Fruit fly (Drosophila melanogaster) whole organism, embryonic: ENCODE data around the gene CG16957.

Experiments used
- ATbp ChIP-seq: fragments of 200-800 bp; sonication (Bioruptor generic); optimal IDR thresholded peaks from 2 replicates; lab custom pipeline; 2017; ENCODE audit warnings: missing biosample characterization, mild to moderate bottlenecking, missing genetic modification characterization, missing genetic modification reagents
- Adf1 ChIP-seq: fragments of 200-800 bp; sonication (Bioruptor generic); IDR thresholded peaks from 2 replicates; pipeline ENCODE4 v1.3.6; 2022; ENCODE audit warnings: missing biosample characterization, missing genetic modification characterization
- Bdp1 ChIP-seq: fragments of 200-800 bp; sonication (Bioruptor generic); optimal IDR thresholded peaks from 3 replicates; lab custom pipeline; 2016; ENCODE audit warnings: missing biosample characterization, missing genetic modification characterization
- CG10209 ChIP-seq: fragments of 200-800 bp; sonication (Bioruptor generic); optimal IDR thresholded peaks from 3 replicates; lab custom pipeline; 2017; ENCODE audit warnings: missing biosample characterization, mild to moderate bottlenecking, missing genetic modification characterization, missing genetic modification reagents
- CG11247 ChIP-seq: fragments of 200-800 bp; sonication (Bioruptor generic); IDR thresholded peaks from 2 replicates; pipeline ENCODE4 v1.3.6; 2022; ENCODE audit warnings: missing biosample characterization, missing genetic modification characterization
- CG12219 ChIP-seq: fragments of 200-800 bp; sonication (Bioruptor generic); optimal IDR thresholded peaks from 3 replicates; lab custom pipeline; 2018; ENCODE audit warnings: missing biosample characterization, mild to moderate bottlenecking, missing genetic modification characterization
- CG12236 ChIP-seq: fragments of 200-800 bp; sonication (Bioruptor generic); optimal IDR thresholded peaks from 2 replicates; lab custom pipeline; 2016; ENCODE audit warnings: missing biosample characterization, missing genetic modification characterization
- CG12744 ChIP-seq: fragments of 200-800 bp; sonication (Bioruptor generic); optimal IDR thresholded peaks from 2 replicates; lab custom pipeline; 2016; ENCODE audit warnings: missing biosample characterization, missing genetic modification characterization
- CG13424 ChIP-seq: fragments of 200-800 bp; sonication (Bioruptor generic); optimal IDR thresholded peaks from 2 replicates; lab custom pipeline; 2019; ENCODE audit warnings: missing biosample characterization, mild to moderate bottlenecking, missing genetic modification characterization, moderate library complexity
- CG14860 ChIP-seq: fragments of 200-800 bp; sonication (Bioruptor generic); IDR thresholded peaks from 3 replicates; pipeline ENCODE4 v1.3.6; 2022; ENCODE audit warnings: missing biosample characterization, missing genetic modification characterization; ENCODE audit not compliant: partially characterized antibody
- CG15011 ChIP-seq: fragments of 200-800 bp; sonication (Bioruptor generic); optimal IDR thresholded peaks from 3 replicates; lab custom pipeline; 2018; ENCODE audit warnings: missing biosample characterization, mild to moderate bottlenecking, missing genetic modification characterization
- CG1529 ChIP-seq: fragments of 200-800 bp; sonication (Bioruptor generic); optimal IDR thresholded peaks from 3 replicates; lab custom pipeline; 2018; ENCODE audit warnings: missing biosample characterization, missing genetic modification characterization
- CG1647 ChIP-seq: fragments of 200-800 bp; sonication (Bioruptor generic); optimal IDR thresholded peaks from 3 replicates; lab custom pipeline; 2016; ENCODE audit warnings: missing biosample characterization, missing genetic modification characterization
- CG16779 ChIP-seq: fragments of 200-800 bp; sonication (Bioruptor generic); IDR thresholded peaks from 2 replicates; pipeline ENCODE4 v1.3.6; 2022; ENCODE audit warnings: missing biosample characterization, missing genetic modification characterization
- CG18262 ChIP-seq: fragments of 200-800 bp; optimal IDR thresholded peaks from 3 replicates; lab custom pipeline; 2019; ENCODE audit warnings: missing biosample characterization, mild to moderate bottlenecking, missing genetic modification characterization, moderate library complexity
- CG1832 ChIP-seq: fragments of 200-800 bp; sonication (Bioruptor generic); optimal IDR thresholded peaks from 2 replicates; lab custom pipeline; 2017; ENCODE audit warnings: missing biosample characterization, mild to moderate bottlenecking, missing genetic modification characterization, inconsistent platforms
- CG2199 ChIP-seq: fragments of 200-800 bp; sonication (Bioruptor generic); IDR thresholded peaks from 3 replicates; pipeline ENCODE4 v1.3.6; 2022; ENCODE audit warnings: missing biosample characterization, missing genetic modification characterization
- CG31224 ChIP-seq: fragments of 200-800 bp; sonication (Bioruptor generic); IDR thresholded peaks from 2 replicates; pipeline ENCODE4 v1.3.6; 2022; ENCODE audit warnings: missing biosample characterization, missing genetic modification characterization
- CG33557 ChIP-seq: fragments of 200-800 bp; sonication (Bioruptor generic); optimal IDR thresholded peaks from 2 replicates; lab custom pipeline; 2019; ENCODE audit warnings: missing biosample characterization, mild to moderate bottlenecking, missing genetic modification characterization, moderate library complexity
- CG5245 ChIP-seq: fragments of 200-800 bp; sonication (Bioruptor generic); optimal IDR thresholded peaks from 3 replicates; lab custom pipeline; 2016; ENCODE audit warnings: missing biosample characterization, missing genetic modification characterization
- CG5953 ChIP-seq: fragments of 200-800 bp; sonication (Bioruptor generic); IDR thresholded peaks from 2 replicates; pipeline ENCODE4 v1.3.6; 2022; ENCODE audit warnings: missing biosample characterization, missing genetic modification characterization
- CG6813 ChIP-seq: fragments of 200-800 bp; sonication (Bioruptor generic); optimal IDR thresholded peaks from 2 replicates; lab custom pipeline; 2017; ENCODE audit warnings: missing biosample characterization, missing genetic modification characterization, mild to moderate bottlenecking, moderate library complexity, missing genetic modification reagents
- CG9797 ChIP-seq: fragments of 200-800 bp; sonication (Bioruptor generic); optimal IDR thresholded peaks from 3 replicates; lab custom pipeline; 2018; ENCODE audit warnings: missing biosample characterization, mild to moderate bottlenecking, missing genetic modification characterization
- Camta ChIP-seq: fragments of 200-800 bp; sonication (Bioruptor generic); optimal IDR thresholded peaks from 2 replicates; lab custom pipeline; 2016; ENCODE audit warnings: missing biosample characterization, missing genetic modification characterization
- Dip2 ChIP-seq: fragments of 200-800 bp; sonication (Bioruptor generic); IDR thresholded peaks from 2 replicates; pipeline ENCODE4 v1.3.6; 2022; ENCODE audit warnings: missing biosample characterization, missing genetic modification characterization
- NC2α ChIP-seq: fragments of 200-800 bp; sonication (Bioruptor generic); optimal IDR thresholded peaks from 2 replicates; lab custom pipeline; 2016; ENCODE audit warnings: missing biosample characterization, missing genetic modification characterization
- Nf-YC ChIP-seq: fragments of 200-800 bp; optimal IDR thresholded peaks from 3 replicates; lab custom pipeline; 2019; ENCODE audit warnings: missing biosample characterization, mild to moderate bottlenecking, missing genetic modification characterization, moderate library complexity
- Ptx1 ChIP-seq: fragments of 200-800 bp; sonication (Bioruptor generic); IDR thresholded peaks from 2 replicates; pipeline ENCODE4 v1.3.6; 2022; ENCODE audit warnings: missing biosample characterization, missing genetic modification characterization
- Scr ChIP-seq: fragments of 200-800 bp; sonication (Bioruptor generic); IDR thresholded peaks from 2 replicates; pipeline ENCODE4 v1.3.6; 2022; ENCODE audit warnings: missing biosample characterization, missing genetic modification characterization; ENCODE audit not compliant: partially characterized antibody
- Trl ChIP-seq, 3 experiments: fragments of >200 bp in 2 of 3; fragments of 200-800 bp in 1 of 3; sonication (Bioruptor generic) in 1 of 3; optimal IDR thresholded peaks; 2 replicates in 1 of 3; 3 replicates in 2 of 3; lab custom pipeline; 2016 to 2017; ENCODE audit warnings: missing biosample characterization in 1 of 3, missing genetic modification characterization in 1 of 3
- aop ChIP-seq: fragments of 200-800 bp; sonication (Bioruptor generic); IDR thresholded peaks from 2 replicates; pipeline ENCODE4 v1.3.6; 2022; ENCODE audit warnings: missing biosample characterization, missing genetic modification characterization
- dan ChIP-seq: fragments of 200-800 bp; sonication (Bioruptor generic); IDR thresholded peaks from 2 replicates; pipeline ENCODE4 v1.3.6; 2022; ENCODE audit warnings: missing biosample characterization, missing genetic modification characterization
- gce ChIP-seq: fragments of 200-800 bp; sonication (Bioruptor generic); IDR thresholded peaks from 3 replicates; pipeline ENCODE4 v1.3.6; 2022; ENCODE audit warnings: missing biosample characterization, missing genetic modification characterization
- gcm2 ChIP-seq: fragments of 200-800 bp; sonication (Bioruptor generic); optimal IDR thresholded peaks from 2 replicates; lab custom pipeline; 2016; ENCODE audit warnings: missing biosample characterization, missing genetic modification characterization
- grau ChIP-seq: fragments of 200-800 bp; optimal IDR thresholded peaks from 3 replicates; lab custom pipeline; 2019; ENCODE audit warnings: missing biosample characterization, mild to moderate bottlenecking, missing genetic modification characterization, moderate library complexity
- ham ChIP-seq: fragments of 200-800 bp; sonication (Bioruptor generic); IDR thresholded peaks from 2 replicates; pipeline ENCODE4 v1.3.6; 2022; ENCODE audit warnings: missing biosample characterization, missing genetic modification characterization
- hb ChIP-seq: fragments of 200-800 bp; sonication (Bioruptor generic); IDR thresholded peaks from 3 replicates; pipeline ENCODE4 v1.3.6; 2022; ENCODE audit warnings: missing biosample characterization, missing genetic modification characterization; ENCODE audit not compliant: partially characterized antibody
- lbe ChIP-seq: fragments of 200-800 bp; sonication (Bioruptor generic); optimal IDR thresholded peaks from 2 replicates; lab custom pipeline; 2016; ENCODE audit warnings: missing biosample characterization, mild to moderate bottlenecking, missing genetic modification characterization
- lilli ChIP-seq: fragments of 200-800 bp; sonication (Bioruptor generic); optimal IDR thresholded peaks from 3 replicates; lab custom pipeline; 2016; ENCODE audit warnings: missing biosample characterization, missing genetic modification characterization
- mam ChIP-seq: fragments of 200-800 bp; sonication (Bioruptor generic); optimal IDR thresholded peaks from 3 replicates; lab custom pipeline; 2016; ENCODE audit warnings: missing biosample characterization, missing genetic modification characterization
- nerfin-1 ChIP-seq: fragments of 200-800 bp; sonication (Bioruptor generic); optimal IDR thresholded peaks from 3 replicates; lab custom pipeline; 2019; ENCODE audit warnings: missing biosample characterization, mild to moderate bottlenecking, missing genetic modification characterization, moderate library complexity
- onecut ChIP-seq: fragments of 200-800 bp; sonication (Bioruptor generic); IDR thresholded peaks from 2 replicates; pipeline ENCODE4 v1.3.6; 2022; ENCODE audit warnings: missing biosample characterization, missing genetic modification characterization
- pita ChIP-seq: fragments of 200-800 bp; sonication (Bioruptor generic); optimal IDR thresholded peaks from 2 replicates; lab custom pipeline; 2017; ENCODE audit warnings: missing biosample characterization, mild to moderate bottlenecking, missing genetic modification characterization
- sim ChIP-seq: fragments of 200-800 bp; sonication (Bioruptor generic); IDR thresholded peaks from 2 replicates; pipeline ENCODE4 v1.3.6; 2022; ENCODE audit warnings: missing biosample characterization, missing genetic modification characterization
- stwl ChIP-seq: fragments of 200-800 bp; sonication (Bioruptor generic); optimal IDR thresholded peaks from 3 replicates; lab custom pipeline; 2018; ENCODE audit warnings: missing biosample characterization, mild to moderate bottlenecking, missing genetic modification characterization, moderate library complexity
- tll ChIP-seq, 2 experiments: fragments of 200-800 bp in 1 of 2; fragments of >200 bp in 1 of 2; sonication (Bioruptor generic) in 1 of 2; optimal IDR thresholded peaks; 2 replicates each; lab custom pipeline; 2017 to 2019; ENCODE audit warnings: missing biosample characterization in 2 of 2, missing genetic modification characterization in 2 of 2, mild to moderate bottlenecking in 1 of 2, moderate library complexity in 1 of 2
- ttk ChIP-seq: fragments of 200-800 bp; sonication (Bioruptor generic); IDR thresholded peaks from 2 replicates; pipeline ENCODE4 v2.1.2; 2022; ENCODE audit warnings: missing biosample characterization, missing genetic modification characterization
- twi ChIP-seq: fragments of 200-800 bp; optimal IDR thresholded peaks from 2 replicates; lab custom pipeline; 2019; ENCODE audit warnings: missing biosample characterization, mild to moderate bottlenecking, missing genetic modification characterization, moderate library complexity
- wor ChIP-seq: fragments of 200-800 bp; sonication (Bioruptor generic); IDR thresholded peaks from 2 replicates; pipeline ENCODE4 v1.3.6; 2022; ENCODE audit warnings: missing biosample characterization, missing genetic modification characterization
- zen2 ChIP-seq: fragments of 200-800 bp; sonication (Bioruptor generic); IDR thresholded peaks from 3 replicates; pipeline ENCODE4 v1.3.6; 2022; ENCODE audit warnings: missing biosample characterization, missing genetic modification characterization; ENCODE audit not compliant: partially characterized antibody

CG16957 gene

DNA sequence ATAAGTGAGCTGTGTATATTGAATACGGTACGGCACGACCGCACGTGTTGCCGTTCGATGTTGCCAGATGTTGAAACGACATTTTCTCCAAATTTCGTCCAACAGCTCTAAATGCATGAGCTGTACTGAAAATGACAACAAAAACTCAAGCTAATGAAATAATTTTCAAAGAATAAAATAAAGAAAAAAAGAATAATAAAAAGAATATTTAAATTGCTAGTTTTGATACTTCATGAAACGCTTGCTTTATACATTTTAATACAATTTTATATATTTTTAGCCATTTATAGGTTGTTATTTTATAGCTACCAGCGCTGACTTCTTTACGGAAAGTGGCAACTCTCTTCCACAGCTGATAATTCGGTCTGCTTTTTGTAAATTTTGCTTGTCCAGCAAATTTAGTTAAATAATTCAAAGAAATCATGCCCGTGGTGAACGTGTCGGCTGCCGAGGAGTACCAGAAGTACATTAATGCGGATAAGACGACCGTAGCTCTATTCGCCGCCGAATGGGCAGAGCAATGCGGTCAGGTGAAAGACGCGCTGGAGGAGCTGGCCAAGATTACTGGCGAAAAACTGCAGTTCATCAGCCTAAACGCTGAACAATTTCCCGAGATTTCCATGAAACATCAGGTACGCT, 29.8 kb downstream of the CG16957 start, which contains the start of the genes Nnp-1 and Grx3 (continued):
- TF ChIP-seq Adf1 (GFP tag; lab: Robert Waterston, UW) (peak; percentile 44), grau (tag; lab: Kevin White, UChicago) (peak; percentile 75), gce (GFP tag; lab: Robert Waterston, UW) (no peak), CG6813 (no peak), ATbp (no peak), Trl (optimal IDR thresholded peaks at IDR 0.05; lab: Kevin White, UChicago) (no peak), Trl (GFP tag; optimal IDR thresholded peaks at IDR 0.05; lab: Kevin White, UChicago) (no peak), Nf-YC (no peak), CG12236 (no peak), CG33557 (GFP tag; lab: Kevin White, UChicago) (no peak), ham (GFP tag; lab: Robert Waterston, UW) (no peak), Ptx1 (GFP tag; lab: Robert Waterston, UW) (peak; percentile 59), tll (GFP tag; optimal IDR thresholded peaks at IDR 0.05; lab: Kevin White, UChicago) (peak in 1 of 2 experiments; percentile 57), nerfin-1 (no peak), lilli (GFP tag; lab: Kevin White, UChicago) (peak; percentile 48), CG2199 (GFP tag; lab: Robert Waterston, UW) (no peak), sim (GFP tag; lab: Robert Waterston, UW) (no peak), lbe (GFP tag; lab: Kevin White, UChicago) (no peak), CG5953 (GFP tag; lab: Robert Waterston, UW) (no peak), twi (tag; lab: Kevin White, UChicago) (peak; percentile 59), wor (GFP tag; lab: Robert Waterston, UW) (no peak), mam (GFP tag; lab: Kevin White, UChicago) (peak; percentile 33), CG12744 (GFP tag; lab: Kevin White, UChicago) (no peak), ttk (GFP tag; lab: Robert Waterston, UW) (peak; percentile 34; the same call in 1 of the 2 replicates), NC2α (GFP tag; lab: Kevin White, UChicago) (no peak), aop (no peak), stwl (tag; lab: Kevin White, UChicago) (peak; percentile 49), gcm2 (no peak), CG15011 (GFP tag; lab: Kevin White, UChicago) (no peak), zen2 (no peak), CG31224 (GFP tag; lab: Robert Waterston, UW) (no peak), CG9797 (GFP tag; lab: Kevin White, UChicago) (peak; percentile 41), Bdp1 (GFP tag; lab: Kevin White, UChicago) (peak; percentile 52), CG5245 (GFP tag; lab: Kevin White, UChicago) (no peak), CG10209 (no peak), Dip2 (GFP tag; lab: Robert Waterston, UW) (no peak), CG18262 (tag; lab: Kevin White, UChicago) (no peak), CG1529 (GFP tag; lab: Kevin White, UChicago) (no peak), Camta (GFP tag; lab: Kevin White, UChicago) (no peak), CG11247 (GFP tag; lab: Robert Waterston, UW) (no peak), CG1832 (GFP tag; lab: Kevin White, UChicago) (no peak), CG16779 (GFP tag; lab: Robert Waterston, UW) (no peak), dan (GFP tag; lab: Robert Waterston, UW) (no peak), CG14860 (GFP tag; lab: Robert Waterston, UW) (no peak), CG12219 (GFP tag; lab: Kevin White, UChicago) (no peak), pita (GFP tag; lab: Kevin White, UChicago) (no peak), hb (no peak), onecut (GFP tag; lab: Robert Waterston, UW) (no peak), CG1647 (GFP tag; lab: Kevin White, UChicago) (no peak), CG13424 (tag; lab: Kevin White, UChicago) (peak; percentile 80), Scr (GFP tag; lab: Robert Waterston, UW) (no peak)
